Worm (Caenorhabditis elegans) whole organism, young adult: ENCODE data around the gene F35C5.3.

Source experiments
- B0336.3 ChIP-seq: fragments of 200-800 bp; sonication (Bioruptor generic); IDR thresholded peaks from 2 replicates; pipeline ENCODE4 v1.3.6; 2022; ENCODE audit warnings: missing genetic modification characterization, missing compliant biosample characterization
- D2030.7 ChIP-seq: fragments of 200-800 bp; sonication (Bioruptor generic); IDR thresholded peaks from 2 replicates; pipeline ENCODE4 v1.3.6; 2022; ENCODE audit warnings: missing genetic modification reagents, missing genetic modification characterization, missing compliant biosample characterization
- ama-1 ChIP-seq, 3 experiments: fragments of 150-350 bp in 1 of 3; sonication (generic microtip) in 2 of 3; optimal IDR thresholded peaks; 2 replicates each; lab custom pipeline; 2014 to 2018; ENCODE audit warnings: missing biosample characterization in 2 of 3, missing genetic modification characterization in 2 of 3, missing genetic modification reagents in 2 of 3
- ekl-4 ChIP-seq: fragments of 200-800 bp; sonication (Bioruptor generic); IDR thresholded peaks from 2 replicates; pipeline ENCODE4 v1.3.6; 2022; ENCODE audit warnings: missing genetic modification reagents, missing genetic modification characterization, missing compliant biosample characterization
- hmg-20 ChIP-seq: fragments of 200-800 bp; sonication (Bioruptor generic); IDR thresholded peaks from 2 replicates; pipeline ENCODE4 v1.3.6; 2022; ENCODE audit warnings: missing genetic modification reagents, missing genetic modification characterization, missing compliant biosample characterization
- let-526 ChIP-seq: fragments of 200-800 bp; sonication (Bioruptor generic); IDR thresholded peaks from 2 replicates; pipeline ENCODE4 v1.3.6; 2022; ENCODE audit warnings: missing genetic modification reagents, missing genetic modification characterization, missing compliant biosample characterization
- nfya-2 ChIP-seq: fragments of 200-800 bp; sonication (Bioruptor generic); IDR thresholded peaks from 2 replicates; pipeline ENCODE4 v1.3.6; 2022; ENCODE audit warnings: missing genetic modification reagents, missing genetic modification characterization, missing compliant biosample characterization
- pha-4 ChIP-seq: fragments of 150-350 bp; sonication (generic microtip); optimal IDR thresholded peaks from 2 replicates; lab custom pipeline; 2014; ENCODE audit warnings: missing biosample characterization, missing genetic modification reagents, missing genetic modification characterization
- tlf-1 ChIP-seq: fragments of 200-800 bp; sonication (Bioruptor generic); optimal IDR thresholded peaks from 2 replicates; lab custom pipeline; 2018; ENCODE audit warnings: mild to moderate bottlenecking, missing genetic modification characterization, missing compliant biosample characterization
- zfh-2 ChIP-seq: fragments of 200-800 bp; sonication (Bioruptor generic); conservative IDR thresholded peaks from 2 replicates; pipeline ENCODE4 v1.3.6; 2022; ENCODE audit warnings: missing genetic modification reagents, missing genetic modification characterization, missing compliant biosample characterization
- zim-3 ChIP-seq: sonication (generic microtip); optimal IDR thresholded peaks from 2 replicates; lab custom pipeline; 2017; ENCODE audit warnings: mild to moderate bottlenecking, missing genetic modification characterization, moderate library complexity, missing compliant biosample characterization

DNA sequence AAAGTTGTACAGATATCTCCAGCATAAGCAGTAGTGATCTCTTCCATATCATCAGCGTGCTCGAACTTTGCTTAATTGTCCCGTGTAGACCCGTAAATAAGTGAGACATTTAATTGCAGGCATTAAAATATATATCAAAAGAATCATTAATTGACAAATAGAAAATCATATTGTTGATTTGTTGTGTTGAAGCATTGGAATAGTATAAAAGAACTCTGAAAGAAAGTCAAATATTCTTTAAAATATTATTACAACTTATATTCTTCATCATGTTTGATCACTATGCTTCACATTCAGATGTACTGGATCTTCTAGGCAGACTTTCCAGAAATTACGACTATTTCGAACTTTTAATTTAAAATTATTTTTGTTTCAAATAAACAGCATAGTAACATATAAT, 37.0 kb downstream of the F35C5.3 start, which contains the start of gene F58G1.8:
- no peak for TF ChIP-seq tlf-1 (GFP tag; lab: Kevin White, UChicago)
- no peak for TF ChIP-seq nfya-2 (GFP tag; lab: Robert Waterston, UW)
- no peak for TF ChIP-seq zim-3
- no peak for TF ChIP-seq let-526
- no peak for TF ChIP-seq B0336.3 (GFP tag; lab: Robert Waterston, UW)
- no peak for TF ChIP-seq zfh-2
- TF ChIP-seq ama-1 (optimal IDR thresholded peaks at IDR 0.05; lab: Kevin White, UChicago) = no peak
- TF ChIP-seq ama-1 (GFP tag; optimal IDR thresholded peaks at IDR 0.05; lab: Kevin White, UChicago) = no peak
- TF ChIP-seq D2030.7 (GFP tag; lab: Robert Waterston, UW) = no peak
- no peak for TF ChIP-seq ekl-4 (GFP tag; lab: Robert Waterston, UW)
- no peak for TF ChIP-seq hmg-20 (GFP tag; lab: Robert Waterston, UW)
- TF ChIP-seq pha-4 (tag; lab: Kevin White, UChicago) = no peak
